Worm (Caenorhabditis elegans) whole organism, early embryonic: Measurements from ENCODE around the gene str-102.

Experiments
- B0310.2 ChIP-seq: sonication (generic microtip); optimal IDR thresholded peaks from 2 replicates; lab custom pipeline; 2016; ENCODE audit warnings: mild to moderate bottlenecking, missing genetic modification characterization, missing compliant biosample characterization
- F13C5.2 ChIP-seq: sonication (generic microtip); optimal IDR thresholded peaks from 2 replicates; lab custom pipeline; 2017; ENCODE audit warnings: mild to moderate bottlenecking, missing genetic modification characterization, inconsistent platforms, missing compliant biosample characterization
- aly-1 ChIP-seq: sonication (generic microtip); optimal IDR thresholded peaks from 2 replicates; lab custom pipeline; 2016; ENCODE audit warnings: missing genetic modification characterization, missing compliant biosample characterization
- ama-1 ChIP-seq: fragments of 150-350 bp; optimal IDR thresholded peaks from 2 replicates; lab custom pipeline; 2014
- ceh-36 ChIP-seq: sonication (generic microtip); optimal IDR thresholded peaks from 2 replicates; lab custom pipeline; 2016; ENCODE audit warnings: missing genetic modification characterization, inconsistent platforms, missing compliant biosample characterization
- flt-1 ChIP-seq: fragments of 200-800 bp; sonication (Bioruptor generic); IDR thresholded peaks from 2 replicates; pipeline ENCODE4 v1.3.6; 2022; ENCODE audit warnings: missing genetic modification characterization, missing compliant biosample characterization
- hmbx-1 ChIP-seq: sonication (generic microtip); optimal IDR thresholded peaks from 2 replicates; lab custom pipeline; 2016; ENCODE audit warnings: mild to moderate bottlenecking, missing genetic modification characterization, missing compliant biosample characterization
- hmg-4 ChIP-seq: fragments of 200-800 bp; sonication (Bioruptor generic); optimal IDR thresholded peaks from 2 replicates; lab custom pipeline; 2018; ENCODE audit warnings: mild to moderate bottlenecking, missing genetic modification characterization, missing compliant biosample characterization
- pes-1 ChIP-seq: fragments of 200-800 bp; sonication (Bioruptor generic); IDR thresholded peaks from 2 replicates; pipeline ENCODE4 v1.3.6; 2022; ENCODE audit warnings: missing genetic modification reagents, missing genetic modification characterization, missing compliant biosample characterization
- sea-1 ChIP-seq: fragments of 200-800 bp; sonication (Bioruptor generic); conservative IDR thresholded peaks from 2 replicates; pipeline ENCODE4 v1.3.6; 2022; ENCODE audit warnings: missing genetic modification characterization, missing compliant biosample characterization
- tbx-11 ChIP-seq: fragments of 200-800 bp; sonication (Bioruptor generic); IDR thresholded peaks from 2 replicates; pipeline ENCODE4 v1.3.6; 2022; ENCODE audit warnings: missing genetic modification characterization, missing compliant biosample characterization
- tbx-37 ChIP-seq: fragments of 200-800 bp; sonication (Bioruptor generic); conservative IDR thresholded peaks from 2 replicates; pipeline ENCODE4 v1.3.6; 2022; ENCODE audit warnings: missing genetic modification reagents, missing genetic modification characterization, missing compliant biosample characterization
- tra-4 ChIP-seq: sonication (generic microtip); optimal IDR thresholded peaks from 2 replicates; lab custom pipeline; 2017; ENCODE audit warnings: missing genetic modification characterization, missing compliant biosample characterization

DNA sequence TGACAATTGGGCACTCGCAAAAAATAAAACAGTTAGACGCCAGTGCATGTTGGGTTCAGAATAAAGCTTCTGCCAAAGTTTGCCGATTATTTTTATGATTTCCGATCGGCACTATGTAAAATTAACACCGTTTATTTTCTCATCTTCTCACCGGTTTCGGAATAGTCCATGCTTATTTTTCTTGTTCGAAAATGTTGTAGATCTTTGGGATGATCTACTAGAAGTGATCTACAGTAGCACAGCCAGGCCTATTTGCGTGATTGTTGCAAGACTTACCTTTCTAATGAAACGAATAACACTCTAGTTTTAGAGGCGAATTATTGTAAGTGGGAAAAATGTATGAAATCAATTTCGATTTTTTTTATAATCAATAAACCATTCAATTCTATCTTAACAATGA lies 34.2 kb upstream of the str-102 start, which contains the start of gene clec-231:
- TF ChIP-seq ama-1 (lab: Kevin White, UChicago) (no peak), tbx-37 (GFP tag; lab: Robert Waterston, UW) (no peak), tbx-11 (no peak), hmbx-1 (tag; lab: Kevin White, UChicago) (no peak), F13C5.2 (tag; lab: Kevin White, UChicago) (no peak), B0310.2 (no peak), aly-1 (tag; lab: Kevin White, UChicago) (no peak), hmg-4 (no peak), pes-1 (GFP tag; lab: Robert Waterston, UW) (no peak), flt-1 (GFP tag; lab: Robert Waterston, UW) (no peak), sea-1 (GFP tag; lab: Robert Waterston, UW) (no peak), ceh-36 (tag; lab: Kevin White, UChicago) (no peak), tra-4 (no peak)
